Worm (Caenorhabditis elegans) whole organism, late embryonic: ENCODE data around the gene appg-1.
A peak's percentile ranks its signal among the peaks of the same experiment; 100 is the strongest.

Experiments
- C08G9.2 ChIP-seq: sonication (generic microtip); optimal IDR thresholded peaks from 2 replicates; lab custom pipeline; 2016; ENCODE audit warnings: mild to moderate bottlenecking, missing genetic modification characterization, moderate library complexity, missing compliant biosample characterization
- ama-1 ChIP-seq: fragments of 150-350 bp; optimal IDR thresholded peaks from 2 replicates; lab custom pipeline; 2014
- che-1 ChIP-seq: sonication (generic microtip); optimal IDR thresholded peaks from 2 replicates; lab custom pipeline; 2016; ENCODE audit warnings: mild to moderate bottlenecking, missing genetic modification characterization, missing compliant biosample characterization
- fax-1 ChIP-seq: sonication (generic microtip); optimal IDR thresholded peaks from 2 replicates; lab custom pipeline; 2016; ENCODE audit warnings: missing genotype, missing genetic modification characterization, missing compliant biosample characterization
- hlh-15 ChIP-seq: sonication (generic microtip); optimal IDR thresholded peaks from 2 replicates; lab custom pipeline; 2016; ENCODE audit warnings: missing genetic modification characterization, missing compliant biosample characterization

DNA sequence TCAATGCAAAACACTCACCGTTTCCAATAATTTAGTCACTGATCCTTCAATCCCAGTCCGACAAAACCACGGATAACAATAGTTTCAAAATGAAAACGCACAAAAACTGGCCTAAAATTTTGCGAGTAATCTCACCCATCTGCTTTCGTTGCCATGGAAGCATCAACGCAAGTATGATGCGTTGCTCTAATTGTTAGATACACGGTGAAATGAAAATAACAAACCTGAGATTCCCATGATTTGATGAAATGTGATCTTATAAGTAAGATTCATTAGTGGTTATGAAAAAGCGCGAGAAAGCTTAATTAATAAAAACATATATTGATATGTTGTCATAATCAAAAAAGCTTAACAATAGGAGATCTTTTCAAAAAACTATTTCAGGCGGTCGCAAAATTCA, 41.4 kb downstream of the appg-1 start, which contains the start of gene ceh-57:
- TF ChIP-seq che-1 (tag; lab: Kevin White, UChicago) (no peak), ama-1 (lab: Kevin White, UChicago) (peak; percentile 36), fax-1 (tag; lab: Kevin White, UChicago) (no peak), hlh-15 (no peak), C08G9.2 (tag; lab: Kevin White, UChicago) (no peak)
